Fruit fly (Drosophila melanogaster) whole organism, pupa: ENCODE measurements around the gene Spn38F.

Source experiments
- CG10348 ChIP-seq: fragments of 200-800 bp; sonication (Bioruptor generic); IDR thresholded peaks from 2 replicates; pipeline ENCODE4 v1.3.6; 2022; ENCODE audit warnings: missing biosample characterization, missing genetic modification characterization
- CG12605 ChIP-seq: fragments of 200-800 bp; sonication (Bioruptor generic); IDR thresholded peaks from 2 replicates; pipeline ENCODE4 v1.3.6; 2022; ENCODE audit warnings: missing biosample characterization, missing genetic modification characterization
- CG13204 ChIP-seq: fragments of 200-800 bp; sonication (Bioruptor generic); optimal IDR thresholded peaks from 2 replicates; lab custom pipeline; 2018; ENCODE audit warnings: missing biosample characterization, mild to moderate bottlenecking, missing genetic modification characterization, moderate library complexity
- CG14655 ChIP-seq: fragments of 200-800 bp; sonication (Bioruptor generic); optimal IDR thresholded peaks from 3 replicates; lab custom pipeline; 2017; ENCODE audit warnings: mild to moderate bottlenecking, missing biosample characterization, missing genetic modification reagents, missing genetic modification characterization
- CG15710 ChIP-seq: fragments of 200-800 bp; sonication (Bioruptor generic); optimal IDR thresholded peaks from 2 replicates; lab custom pipeline; 2018; ENCODE audit warnings: missing biosample characterization, mild to moderate bottlenecking, missing genetic modification characterization, moderate library complexity
- CG17806 ChIP-seq: fragments of 200-800 bp; sonication (Bioruptor generic); optimal IDR thresholded peaks from 2 replicates; lab custom pipeline; 2018; ENCODE audit warnings: missing biosample characterization, mild to moderate bottlenecking, missing genetic modification characterization, moderate library complexity
- CG32121 ChIP-seq: fragments of 200-800 bp; sonication (Bioruptor generic); IDR thresholded peaks from 2 replicates; pipeline ENCODE4 v1.3.6; 2022; ENCODE audit warnings: missing biosample characterization, missing genetic modification characterization
- CG34367 ChIP-seq: fragments of 200-800 bp; sonication (Bioruptor generic); optimal IDR thresholded peaks from 2 replicates; lab custom pipeline; 2018; ENCODE audit warnings: missing biosample characterization, mild to moderate bottlenecking, missing genetic modification characterization
- CG4496 ChIP-seq: fragments of 200-800 bp; sonication (Bioruptor generic); IDR thresholded peaks from 3 replicates; pipeline ENCODE4 v1.3.6; 2022; ENCODE audit warnings: missing biosample characterization, missing genetic modification characterization
- CG8159 ChIP-seq: fragments of 200-800 bp; sonication (Bioruptor generic); optimal IDR thresholded peaks from 3 replicates; lab custom pipeline; 2018; ENCODE audit warnings: missing biosample characterization, mild to moderate bottlenecking, missing genetic modification characterization, moderate library complexity
- CG8301 ChIP-seq: fragments of 200-800 bp; sonication (Bioruptor generic); optimal IDR thresholded peaks from 2 replicates; lab custom pipeline; 2018; ENCODE audit warnings: missing biosample characterization, mild to moderate bottlenecking, missing genetic modification characterization
- CG9948 ChIP-seq: fragments of 200-800 bp; sonication (Bioruptor generic); optimal IDR thresholded peaks from 2 replicates; lab custom pipeline; 2018; ENCODE audit warnings: missing biosample characterization, mild to moderate bottlenecking, missing genetic modification characterization, moderate library complexity
- D1 ChIP-seq: fragments of 200-800 bp; sonication (Bioruptor generic); optimal IDR thresholded peaks from 2 replicates; lab custom pipeline; 2018; ENCODE audit warnings: missing biosample characterization, mild to moderate bottlenecking, missing genetic modification characterization, moderate library complexity
- EcR ChIP-seq: fragments of 200-800 bp; sonication (Bioruptor generic); optimal IDR thresholded peaks from 3 replicates; lab custom pipeline; 2019; ENCODE audit warnings: missing biosample characterization, missing genetic modification characterization, mild to moderate bottlenecking, moderate library complexity, missing genetic modification reagents
- Ets98B ChIP-seq: fragments of 200-800 bp; sonication (Bioruptor generic); IDR thresholded peaks from 2 replicates; pipeline ENCODE4 v1.3.6; 2022; ENCODE audit warnings: missing biosample characterization, missing genetic modification characterization
- Pif1A ChIP-seq: fragments of 200-800 bp; sonication (Bioruptor generic); optimal IDR thresholded peaks from 3 replicates; lab custom pipeline; 2016; ENCODE audit warnings: missing biosample characterization, missing genetic modification characterization
- Pif1B ChIP-seq: fragments of 200-800 bp; sonication (Bioruptor generic); optimal IDR thresholded peaks from 3 replicates; lab custom pipeline; 2016; ENCODE audit warnings: missing biosample characterization, missing genetic modification characterization
- Snoo ChIP-seq: fragments of 200-800 bp; sonication (Bioruptor generic); optimal IDR thresholded peaks from 3 replicates; lab custom pipeline; 2017; ENCODE audit warnings: missing biosample characterization, mild to moderate bottlenecking, missing genetic modification characterization, inconsistent platforms
- fd96Ca ChIP-seq: fragments of 200-800 bp; sonication (Bioruptor generic); IDR thresholded peaks from 3 replicates; pipeline ENCODE4 v1.3.6; 2022; ENCODE audit warnings: missing biosample characterization, missing genetic modification characterization
- gl ChIP-seq: fragments of 200-800 bp; sonication (Bioruptor generic); optimal IDR thresholded peaks from 2 replicates; lab custom pipeline; 2018; ENCODE audit warnings: missing biosample characterization, mild to moderate bottlenecking, missing genetic modification characterization
- rn ChIP-seq: fragments of 200-800 bp; sonication (Bioruptor generic); IDR thresholded peaks from 2 replicates; pipeline ENCODE4 v1.3.6; 2022; ENCODE audit warnings: missing biosample characterization, missing genetic modification characterization

Gene Spn38F

dm6 chr2L:20801801-20802200 lies 36.0 kb downstream of the Spn38F start:
- TF ChIP-seq D1 (tag; lab: Kevin White, UChicago), result no peak

- peak; percentile 70 for TF ChIP-seq CG12605 (GFP tag; lab: Robert Waterston, UW)
- TF ChIP-seq CG34367 (tag; lab: Kevin White, UChicago), result peak; percentile 96
- peak; percentile 86 for TF ChIP-seq CG14655
- TF ChIP-seq Pif1A, result peak; percentile 95
- TF ChIP-seq gl (tag; lab: Kevin White, UChicago), result peak; percentile 96
- TF ChIP-seq EcR (GFP tag; lab: Kevin White, UChicago), result peak; percentile 56
- TF ChIP-seq Pif1B (GFP tag; lab: Kevin White, UChicago), result peak; percentile 92
- peak; percentile 70 for TF ChIP-seq CG32121 (GFP tag; lab: Robert Waterston, UW)
- peak; percentile 84 for TF ChIP-seq CG8301 (tag; lab: Kevin White, UChicago)
- TF ChIP-seq CG10348 (GFP tag; lab: Robert Waterston, UW), result no peak
- TF ChIP-seq Ets98B (GFP tag; lab: Robert Waterston, UW), result peak; percentile 73
- peak; percentile 95 for TF ChIP-seq CG9948 (tag; lab: Kevin White, UChicago)
- peak; percentile 88 for TF ChIP-seq fd96Ca
- peak; percentile 97 for TF ChIP-seq CG15710
- peak; percentile 97 for TF ChIP-seq CG17806 (tag; lab: Kevin White, UChicago)
- TF ChIP-seq rn (GFP tag; lab: Robert Waterston, UW), result peak; percentile 75
- TF ChIP-seq CG8159 (tag; lab: Kevin White, UChicago), result peak; percentile 97
- TF ChIP-seq Snoo, result peak; percentile 96
- TF ChIP-seq CG4496, result peak; percentile 90
- TF ChIP-seq D1 (tag; lab: Kevin White, UChicago), result peak; percentile 81
- TF ChIP-seq CG13204, result peak; percentile 93
Observed at dm6 chr2L:20799991-20800897, 37.5 kb downstream of the Spn38F start.

DNA sequence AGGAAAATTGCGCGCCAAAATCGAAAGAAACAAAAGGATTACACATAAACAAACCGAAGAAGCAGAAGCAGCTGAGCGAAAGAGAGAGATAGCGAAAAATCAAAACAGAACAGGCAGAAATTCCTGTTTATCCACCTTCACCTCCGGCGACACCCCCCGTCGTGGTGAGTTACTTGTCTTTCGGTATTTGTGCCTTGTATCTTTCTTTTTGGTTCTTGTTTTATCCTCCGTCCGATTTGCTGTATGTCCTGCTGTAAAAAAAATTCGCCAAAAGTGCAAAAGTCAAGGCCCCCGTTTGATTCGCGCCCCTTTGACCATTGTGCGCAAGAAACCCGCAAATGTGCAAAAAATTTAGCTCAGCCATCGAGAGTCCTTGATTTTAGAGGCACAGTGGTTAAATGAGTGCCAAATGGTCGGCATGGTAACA lies 39.4 kb downstream of the Spn38F start:
- TF ChIP-seq EcR (GFP tag; lab: Kevin White, UChicago) (peak; percentile 76), CG9948 (tag; lab: Kevin White, UChicago) (no peak), CG4496 (no peak), CG12605 (GFP tag; lab: Robert Waterston, UW) (no peak), CG34367 (tag; lab: Kevin White, UChicago) (no peak), Snoo (no peak), Pif1B (GFP tag; lab: Kevin White, UChicago) (peak; percentile 0)

dm6 chr2L:20797515-20797847 lies 40.3 kb downstream of the Spn38F start, which contains the start of gene CG9328:
Gene CG9328 (plus strand): TSS chr2L:20797715.
- TF ChIP-seq rn (GFP tag; lab: Robert Waterston, UW) (no peak), Pif1B (GFP tag; lab: Kevin White, UChicago) (no peak), CG13204 (no peak), CG34367 (tag; lab: Kevin White, UChicago) (no peak), CG14655 (no peak), Pif1A (peak; percentile 57), EcR (GFP tag; lab: Kevin White, UChicago) (no peak), Snoo (peak; percentile 54), CG15710 (no peak), CG9948 (tag; lab: Kevin White, UChicago) (peak; percentile 37), gl (tag; lab: Kevin White, UChicago) (no peak), CG17806 (tag; lab: Kevin White, UChicago) (peak; percentile 49), Ets98B (GFP tag; lab: Robert Waterston, UW) (peak; percentile 67), fd96Ca (peak; percentile 9; the same call in 1 of the 3 replicates), CG4496 (peak; percentile 71; the same call in 1 of the 3 replicates), CG32121 (GFP tag; lab: Robert Waterston, UW) (peak; percentile 45; the same call in 1 of the 2 replicates), CG10348 (GFP tag; lab: Robert Waterston, UW) (no peak), CG8301 (tag; lab: Kevin White, UChicago) (peak; percentile 38), CG12605 (GFP tag; lab: Robert Waterston, UW) (peak; percentile 37; the same call in 1 of the 2 replicates), CG8159 (tag; lab: Kevin White, UChicago) (peak; percentile 38), D1 (tag; lab: Kevin White, UChicago) (no peak)
- TF ChIP-seq, all 21 proteins: peak for 11

dm6 chr2L:20796758-20797514 lies 40.8 kb downstream of the Spn38F start, which contains the start of gene vari:
Gene vari (minus strand): TSS chr2L:20797042.
- TF ChIP-seq rn (GFP tag; lab: Robert Waterston, UW), result no peak
- no peak for TF ChIP-seq D1 (tag; lab: Kevin White, UChicago)
- TF ChIP-seq Ets98B (GFP tag; lab: Robert Waterston, UW), result peak; percentile 20; the same call in 1 of the 2 replicates
- no peak for TF ChIP-seq CG8301 (tag; lab: Kevin White, UChicago)
- peak; percentile 0; the same call in 1 of the 3 replicates for TF ChIP-seq CG4496
- peak; percentile 4 for TF ChIP-seq EcR (GFP tag; lab: Kevin White, UChicago)
- TF ChIP-seq, all 21 proteins: peak for 3
